Fruit fly (Drosophila melanogaster) whole organism, embryonic: ENCODE results near the gene CG15423.
A peak's percentile ranks its signal among the peaks of the same experiment; 100 is the strongest.

Experiments used
- Abd-B ChIP-seq: fragments of 200-800 bp; sonication (Bioruptor generic); optimal IDR thresholded peaks from 2 replicates; lab custom pipeline; 2018; ENCODE audit warnings: missing biosample characterization, mild to moderate bottlenecking, missing genetic modification characterization, moderate library complexity
- BEAF-32 ChIP-seq: fragments of 200-800 bp; sonication (Bioruptor generic); optimal IDR thresholded peaks from 3 replicates; lab custom pipeline; 2017; ENCODE audit warnings: missing biosample characterization, missing genetic modification characterization, mild to moderate bottlenecking, moderate library complexity, missing genetic modification reagents
- Bgb ChIP-seq: fragments of 200-800 bp; sonication (Bioruptor generic); IDR thresholded peaks from 2 replicates; pipeline ENCODE4 v1.3.6; 2022; ENCODE audit warnings: missing biosample characterization, missing genetic modification characterization; ENCODE audit not compliant: partially characterized antibody
- CG10147 ChIP-seq: fragments of 200-800 bp; sonication (Bioruptor generic); optimal IDR thresholded peaks from 2 replicates; lab custom pipeline; 2019; ENCODE audit warnings: missing biosample characterization, mild to moderate bottlenecking, missing genetic modification characterization, moderate library complexity
- CG10274 ChIP-seq: fragments of 200-800 bp; sonication (Bioruptor generic); optimal IDR thresholded peaks from 3 replicates; lab custom pipeline; 2017; ENCODE audit warnings: missing biosample characterization, mild to moderate bottlenecking, missing genetic modification characterization
- CG10565 ChIP-seq: fragments of 200-800 bp; sonication (Bioruptor generic); optimal IDR thresholded peaks from 3 replicates; lab custom pipeline; 2016; ENCODE audit warnings: missing biosample characterization, mild to moderate bottlenecking, missing genetic modification characterization
- CG11723 ChIP-seq: fragments of 200-800 bp; sonication (Bioruptor generic); optimal IDR thresholded peaks from 2 replicates; lab custom pipeline; 2017; ENCODE audit warnings: missing biosample characterization, mild to moderate bottlenecking, missing genetic modification characterization
- CG12659 ChIP-seq: fragments of 200-800 bp; sonication (Bioruptor generic); optimal IDR thresholded peaks from 3 replicates; lab custom pipeline; 2017; ENCODE audit warnings: mild to moderate bottlenecking, missing biosample characterization, missing genetic modification reagents, missing genetic modification characterization
- CG14860 ChIP-seq: fragments of 200-800 bp; sonication (Bioruptor generic); IDR thresholded peaks from 3 replicates; pipeline ENCODE4 v1.3.6; 2022; ENCODE audit warnings: missing biosample characterization, missing genetic modification characterization; ENCODE audit not compliant: partially characterized antibody
- CG15601 ChIP-seq: fragments of 200-800 bp; sonication (Bioruptor generic); optimal IDR thresholded peaks from 3 replicates; lab custom pipeline; 2019; ENCODE audit warnings: missing biosample characterization, mild to moderate bottlenecking, missing genetic modification characterization, moderate library complexity
- CG1603 ChIP-seq: fragments of 200-800 bp; sonication (Bioruptor generic); optimal IDR thresholded peaks from 2 replicates; lab custom pipeline; 2019; ENCODE audit warnings: missing biosample characterization, mild to moderate bottlenecking, missing genetic modification characterization, moderate library complexity
- CG17385 ChIP-seq: fragments of 200-800 bp; sonication (Bioruptor generic); optimal IDR thresholded peaks from 3 replicates; lab custom pipeline; 2018; ENCODE audit warnings: missing biosample characterization, mild to moderate bottlenecking, missing genetic modification characterization
- CG3163 ChIP-seq: fragments of 200-800 bp; sonication (Bioruptor generic); optimal IDR thresholded peaks from 3 replicates; lab custom pipeline; 2016; ENCODE audit warnings: missing biosample characterization, missing genetic modification characterization
- CG4854 ChIP-seq: fragments of 200-800 bp; sonication (Bioruptor generic); optimal IDR thresholded peaks from 2 replicates; lab custom pipeline; 2016; ENCODE audit warnings: missing biosample characterization, missing genetic modification characterization, inconsistent platforms
- CG6254 ChIP-seq: fragments of 200-800 bp; sonication (Bioruptor generic); optimal IDR thresholded peaks from 3 replicates; lab custom pipeline; 2017; ENCODE audit warnings: mild to moderate bottlenecking, missing biosample characterization, missing genetic modification reagents, missing genetic modification characterization
- CG6689 ChIP-seq: fragments of 200-800 bp; sonication (Bioruptor generic); IDR thresholded peaks from 2 replicates; pipeline ENCODE4 v1.3.6; 2022; ENCODE audit warnings: missing biosample characterization, missing genetic modification characterization
- CG7786 ChIP-seq: fragments of 200-800 bp; sonication (Bioruptor generic); optimal IDR thresholded peaks from 2 replicates; lab custom pipeline; 2016; ENCODE audit warnings: missing biosample characterization, missing genetic modification characterization
- CG8359 ChIP-seq: fragments of 200-800 bp; sonication (Bioruptor generic); optimal IDR thresholded peaks from 2 replicates; lab custom pipeline; 2017; ENCODE audit warnings: missing biosample characterization, mild to moderate bottlenecking, missing genetic modification characterization, borderline replicate concordance
- CG8924 ChIP-seq: fragments of 200-800 bp; optimal IDR thresholded peaks from 3 replicates; lab custom pipeline; 2019; ENCODE audit warnings: missing biosample characterization, mild to moderate bottlenecking, missing genetic modification characterization, moderate library complexity
- CG9817 ChIP-seq: fragments of 200-800 bp; sonication (Bioruptor generic); optimal IDR thresholded peaks from 2 replicates; lab custom pipeline; 2018; ENCODE audit warnings: missing biosample characterization, mild to moderate bottlenecking, missing genetic modification characterization, moderate library complexity
- Deaf1 ChIP-seq: fragments of 200-800 bp; optimal IDR thresholded peaks from 3 replicates; lab custom pipeline; 2019; ENCODE audit warnings: missing biosample characterization, mild to moderate bottlenecking, missing genetic modification characterization, moderate library complexity
- Dip3 ChIP-seq: fragments of 200-800 bp; sonication (Bioruptor generic); optimal IDR thresholded peaks from 3 replicates; lab custom pipeline; 2016; ENCODE audit warnings: missing biosample characterization, missing genetic modification characterization
- Dll ChIP-seq: fragments of 200-800 bp; sonication (Bioruptor generic); IDR thresholded peaks from 4 replicates; pipeline ENCODE4 v1.3.6; 2022; ENCODE audit warnings: missing biosample characterization, missing genetic modification characterization; ENCODE audit not compliant: partially characterized antibody
- Hey ChIP-seq: fragments of 200-800 bp; sonication (Bioruptor generic); optimal IDR thresholded peaks from 3 replicates; lab custom pipeline; 2018; ENCODE audit warnings: missing biosample characterization, mild to moderate bottlenecking, missing genetic modification characterization
- Oli ChIP-seq: fragments of 200-800 bp; sonication (Bioruptor generic); optimal IDR thresholded peaks from 2 replicates; lab custom pipeline; 2018; ENCODE audit warnings: missing biosample characterization, mild to moderate bottlenecking, missing genetic modification characterization, moderate library complexity
- Rfx ChIP-seq: fragments of 200-800 bp; sonication (Bioruptor generic); IDR thresholded peaks from 2 replicates; pipeline ENCODE4 v1.3.6; 2022; ENCODE audit warnings: missing biosample characterization, missing genetic modification characterization
- Sox100B ChIP-seq: fragments of 200-800 bp; sonication (Bioruptor generic); optimal IDR thresholded peaks from 3 replicates; lab custom pipeline; 2018; ENCODE audit warnings: missing biosample characterization, mild to moderate bottlenecking, missing genetic modification characterization
- Ssrp ChIP-seq: fragments of 200-800 bp; sonication (Bioruptor generic); optimal IDR thresholded peaks from 2 replicates; lab custom pipeline; 2018; ENCODE audit warnings: missing biosample characterization, mild to moderate bottlenecking, missing genetic modification characterization, moderate library complexity
- Tbp ChIP-seq: fragments of >200 bp; optimal IDR thresholded peaks from 2 replicates; lab custom pipeline; 2018; ENCODE audit warnings: missing biosample characterization, missing genetic modification characterization
- dimm ChIP-seq: fragments of 200-800 bp; sonication (Bioruptor generic); IDR thresholded peaks from 2 replicates; pipeline ENCODE4 v1.3.6; 2022; ENCODE audit warnings: missing biosample characterization, missing genetic modification characterization
- disco-r ChIP-seq: fragments of 200-800 bp; sonication (Bioruptor generic); optimal IDR thresholded peaks from 2 replicates; lab custom pipeline; 2016; ENCODE audit warnings: missing biosample characterization, missing genetic modification characterization
- esg ChIP-seq: fragments of 200-800 bp; sonication (Bioruptor generic); conservative IDR thresholded peaks from 2 replicates; pipeline ENCODE4 v1.3.6; 2022; ENCODE audit warnings: missing biosample characterization, missing genetic modification characterization
- fd96Cb ChIP-seq: fragments of 200-800 bp; sonication (Bioruptor generic); optimal IDR thresholded peaks from 2 replicates; lab custom pipeline; 2018; ENCODE audit warnings: missing biosample characterization, mild to moderate bottlenecking, missing genetic modification characterization, moderate library complexity
- grau ChIP-seq: fragments of 200-800 bp; optimal IDR thresholded peaks from 3 replicates; lab custom pipeline; 2019; ENCODE audit warnings: missing biosample characterization, mild to moderate bottlenecking, missing genetic modification characterization, moderate library complexity
- grn ChIP-seq: fragments of 200-800 bp; sonication (Bioruptor generic); optimal IDR thresholded peaks from 3 replicates; lab custom pipeline; 2017; ENCODE audit warnings: missing biosample characterization, missing genetic modification characterization
- her ChIP-seq: fragments of 200-800 bp; sonication (Bioruptor generic); optimal IDR thresholded peaks from 2 replicates; lab custom pipeline; 2016; ENCODE audit warnings: missing biosample characterization, missing genetic modification characterization
- inv ChIP-seq: fragments of 200-800 bp; sonication (Bioruptor generic); IDR thresholded peaks from 2 replicates; pipeline ENCODE4 v1.3.6; 2022; ENCODE audit warnings: missing biosample characterization, missing genetic modification characterization; ENCODE audit not compliant: partially characterized antibody
- jigr1 ChIP-seq: fragments of 200-800 bp; sonication (Bioruptor generic); IDR thresholded peaks from 3 replicates; pipeline ENCODE4 v1.3.6; 2022; ENCODE audit warnings: missing biosample characterization, missing genetic modification characterization
- kay ChIP-seq: fragments of 200-800 bp; sonication (Bioruptor generic); optimal IDR thresholded peaks from 2 replicates; lab custom pipeline; 2016; ENCODE audit warnings: missing biosample characterization, missing genetic modification characterization
- kni ChIP-seq: fragments of 200-800 bp; sonication (Bioruptor generic); optimal IDR thresholded peaks from 3 replicates; lab custom pipeline; 2017; ENCODE audit warnings: mild to moderate bottlenecking, missing biosample characterization, missing genetic modification reagents, missing genetic modification characterization
- sima ChIP-seq: fragments of 200-800 bp; sonication (Bioruptor generic); optimal IDR thresholded peaks from 2 replicates; lab custom pipeline; 2016; ENCODE audit warnings: missing biosample characterization, missing genetic modification characterization
- sna ChIP-seq: fragments of 200-800 bp; sonication (Bioruptor generic); IDR thresholded peaks from 2 replicates; pipeline ENCODE4 v1.3.6; 2022; ENCODE audit warnings: missing biosample characterization, missing genetic modification characterization; ENCODE audit not compliant: partially characterized antibody
- tio ChIP-seq: fragments of 200-800 bp; sonication (Bioruptor generic); optimal IDR thresholded peaks from 2 replicates; lab custom pipeline; 2017; ENCODE audit warnings: missing biosample characterization, missing genetic modification characterization, inconsistent platforms
- tll ChIP-seq, 2 experiments: fragments of 200-800 bp in 1 of 2; fragments of >200 bp in 1 of 2; sonication (Bioruptor generic) in 1 of 2; optimal IDR thresholded peaks; 2 replicates each; lab custom pipeline; 2017 to 2019; ENCODE audit warnings: missing biosample characterization in 2 of 2, missing genetic modification characterization in 2 of 2, mild to moderate bottlenecking in 1 of 2, moderate library complexity in 1 of 2
- trh ChIP-seq: fragments of 200-800 bp; sonication (Bioruptor generic); optimal IDR thresholded peaks from 2 replicates; lab custom pipeline; 2016; ENCODE audit warnings: missing biosample characterization, missing genetic modification characterization
- vfl ChIP-seq: fragments of 200-800 bp; sonication (Bioruptor generic); optimal IDR thresholded peaks from 2 replicates; lab custom pipeline; 2016; ENCODE audit warnings: missing biosample characterization, missing genetic modification characterization
- yki ChIP-seq: fragments of >200 bp; optimal IDR thresholded peaks from 3 replicates; lab custom pipeline; 2018
- zen ChIP-seq: fragments of 200-800 bp; sonication (Bioruptor generic); optimal IDR thresholded peaks from 3 replicates; lab custom pipeline; 2018; ENCODE audit warnings: missing biosample characterization, mild to moderate bottlenecking, missing genetic modification characterization, moderate library complexity

Gene CG15423

dm6 chr2L:4030236-4030943, 24.5 kb downstream of the CG15423 start (continued):
- TF ChIP-seq Tbp (GFP tag; lab: Kevin White, UChicago) (no peak), CG17385 (peak; percentile 82), CG10147 (GFP tag; lab: Kevin White, UChicago) (peak; percentile 62), sima (GFP tag; lab: Kevin White, UChicago) (peak; percentile 35), tll (GFP tag; optimal IDR thresholded peaks at IDR 0.05; lab: Kevin White, UChicago) (no peak), her (GFP tag; lab: Kevin White, UChicago) (peak; percentile 76), CG12659 (peak; percentile 76), Rfx (GFP tag; lab: Robert Waterston, UW) (peak; percentile 89), BEAF-32 (no peak), inv (GFP tag; lab: Robert Waterston, UW) (peak; percentile 71; the same call in 1 of the 2 replicates), CG10274 (GFP tag; lab: Kevin White, UChicago) (peak; percentile 18), Ssrp (tag; lab: Kevin White, UChicago) (peak; percentile 86), CG15601 (tag; lab: Kevin White, UChicago) (peak; percentile 86), kni (GFP tag; lab: Kevin White, UChicago) (peak; percentile 53), vfl (peak; percentile 27), dimm (GFP tag; lab: Robert Waterston, UW) (peak; percentile 80), CG14860 (GFP tag; lab: Robert Waterston, UW) (peak; percentile 98), CG7786 (peak; percentile 52), Abd-B (peak; percentile 78), disco-r (GFP tag; lab: Kevin White, UChicago) (peak; percentile 57), trh (GFP tag; lab: Kevin White, UChicago) (peak; percentile 24), CG10565 (GFP tag; lab: Kevin White, UChicago) (peak; percentile 44), CG3163 (GFP tag; lab: Kevin White, UChicago) (peak; percentile 83), Dip3 (peak; percentile 61), sna (peak; percentile 77), Sox100B (peak; percentile 78), CG6689 (GFP tag; lab: Robert Waterston, UW) (peak; percentile 89), CG1603 (tag; lab: Kevin White, UChicago) (peak; percentile 94), Hey (tag; lab: Kevin White, UChicago) (no peak), jigr1 (GFP tag; lab: Robert Waterston, UW) (peak; percentile 69; the same call in 2 of the 3 replicates), tio (GFP tag; lab: Kevin White, UChicago) (peak; percentile 77), Oli (tag; lab: Kevin White, UChicago) (peak; percentile 89), Bgb (peak; percentile 73), CG11723 (GFP tag; lab: Kevin White, UChicago) (peak; percentile 69), kay (GFP tag; lab: Kevin White, UChicago) (peak; percentile 32), grn (GFP tag; lab: Kevin White, UChicago) (no peak), CG6254 (GFP tag; lab: Kevin White, UChicago) (peak; percentile 60), CG8359 (GFP tag; lab: Kevin White, UChicago) (peak; percentile 58), yki (lab: Kevin White, UChicago) (no peak), grau (tag; lab: Kevin White, UChicago) (peak; percentile 84), CG8924 (tag; lab: Kevin White, UChicago) (peak; percentile 90), CG9817 (tag; lab: Kevin White, UChicago) (peak; percentile 64), zen (tag; lab: Kevin White, UChicago) (peak; percentile 80), esg (peak; percentile 84), Deaf1 (peak; percentile 50), fd96Cb (peak; percentile 86), Dll (peak; percentile 45; the same call in 1 of the 4 replicates), CG4854 (GFP tag; lab: Kevin White, UChicago) (peak; percentile 75)
